Worm (Caenorhabditis elegans) whole organism, L3 larva: ENCODE data around the gene T22G5.1.

ENCODE experiments used
- R02D3.7 ChIP-seq: fragments of 150-350 bp; optimal IDR thresholded peaks from 2 replicates; lab custom pipeline; 2014; ENCODE audit warnings: missing biosample characterization, missing genetic modification characterization
- ZK546.5 ChIP-seq: sonication (generic microtip); optimal IDR thresholded peaks from 2 replicates; lab custom pipeline; 2017; ENCODE audit warnings: missing biosample characterization, missing genetic modification characterization
- aly-2 ChIP-seq: fragments of 150-350 bp; optimal IDR thresholded peaks from 2 replicates; lab custom pipeline; 2014; ENCODE audit warnings: missing biosample characterization, missing genetic modification characterization
- ama-1 ChIP-seq: fragments of 150-350 bp; optimal IDR thresholded peaks from 2 replicates; lab custom pipeline; 2018
- ceh-16 ChIP-seq: sonication (generic microtip); optimal IDR thresholded peaks from 2 replicates; lab custom pipeline; 2017; ENCODE audit warnings: missing biosample characterization, missing genetic modification characterization
- ceh-9 ChIP-seq: sonication (generic microtip); optimal IDR thresholded peaks from 2 replicates; lab custom pipeline; 2018; ENCODE audit warnings: missing biosample characterization, missing genetic modification characterization
- daf-12 ChIP-seq: fragments of 150-350 bp; optimal IDR thresholded peaks from 2 replicates; lab custom pipeline; 2014; ENCODE audit warnings: missing biosample characterization, missing genetic modification reagents, missing genetic modification characterization
- egl-5 ChIP-seq: fragments of 150-350 bp; optimal IDR thresholded peaks from 2 replicates; lab custom pipeline; 2017; ENCODE audit warnings: missing biosample characterization, missing genetic modification reagents, missing genetic modification characterization, inconsistent platforms
- elt-2 ChIP-seq: sonication (generic microtip); optimal IDR thresholded peaks from 2 replicates; lab custom pipeline; 2016; ENCODE audit warnings: missing genetic modification reagents, mild to moderate bottlenecking, missing genetic modification characterization, missing compliant biosample characterization
- eor-1 ChIP-seq, 2 experiments: fragments of 150-350 bp; optimal IDR thresholded peaks; 2 replicates each; lab custom pipeline; 2014 to 2018; ENCODE audit warnings: missing biosample characterization in 2 of 2, missing genetic modification characterization in 2 of 2
- fkh-10 ChIP-seq: sonication (generic microtip); optimal IDR thresholded peaks from 2 replicates; lab custom pipeline; 2017; ENCODE audit warnings: missing biosample characterization, missing genetic modification reagents, missing genetic modification characterization
- fos-1 ChIP-seq: fragments of 150-350 bp; optimal IDR thresholded peaks from 2 replicates; lab custom pipeline; 2014; ENCODE audit warnings: missing biosample characterization, missing genetic modification characterization
- hmg-11 ChIP-seq: sonication (generic microtip); optimal IDR thresholded peaks from 2 replicates; lab custom pipeline; 2016; ENCODE audit warnings: missing genetic modification characterization, missing compliant biosample characterization
- jun-1 ChIP-seq: fragments of 150-350 bp; optimal IDR thresholded peaks from 2 replicates; lab custom pipeline; 2014; ENCODE audit warnings: missing biosample characterization, missing genetic modification reagents, missing genetic modification characterization
- lin-15B ChIP-seq: fragments of 150-350 bp; optimal IDR thresholded peaks from 2 replicates; lab custom pipeline; 2014; ENCODE audit warnings: missing biosample characterization, missing genetic modification characterization
- mml-1 ChIP-seq: fragments of 150-350 bp; sonication (generic microtip); optimal IDR thresholded peaks from 3 replicates; lab custom pipeline; 2014; ENCODE audit warnings: missing biosample characterization, missing genetic modification characterization
- nfya-1 ChIP-seq: sonication (generic microtip); optimal IDR thresholded peaks from 2 replicates; lab custom pipeline; 2017; ENCODE audit warnings: missing genetic modification characterization, mild to moderate bottlenecking, missing compliant biosample characterization, antibody characterized with exemption, moderate library complexity; ENCODE audit not compliant: insufficient read depth
- nhr-11 ChIP-seq: fragments of 150-350 bp; optimal IDR thresholded peaks from 2 replicates; lab custom pipeline; 2014; ENCODE audit warnings: missing biosample characterization, missing genetic modification characterization
- nhr-12 ChIP-seq: fragments of 150-350 bp; optimal IDR thresholded peaks from 2 replicates; lab custom pipeline; 2014; ENCODE audit warnings: missing biosample characterization, missing genetic modification characterization
- nhr-23 ChIP-seq: fragments of 150-350 bp; optimal IDR thresholded peaks from 2 replicates; lab custom pipeline; 2014; ENCODE audit warnings: missing biosample characterization, missing genetic modification reagents, missing genetic modification characterization
- nhr-25 ChIP-seq: sonication (generic microtip); optimal IDR thresholded peaks from 2 replicates; lab custom pipeline; 2017; ENCODE audit warnings: missing biosample characterization, missing genetic modification characterization
- nhr-28 ChIP-seq: fragments of 150-350 bp; optimal IDR thresholded peaks from 2 replicates; lab custom pipeline; 2014; ENCODE audit warnings: missing biosample characterization, missing genetic modification characterization
- nhr-43 ChIP-seq: sonication (generic microtip); optimal IDR thresholded peaks from 2 replicates; lab custom pipeline; 2016; ENCODE audit warnings: mild to moderate bottlenecking, missing genetic modification characterization, missing compliant biosample characterization; ENCODE audit not compliant: poor library complexity, severe bottlenecking
- nhr-76 ChIP-seq: fragments of 150-350 bp; sonication (generic microtip); optimal IDR thresholded peaks from 5 replicates; lab custom pipeline; 2014; ENCODE audit warnings: missing biosample characterization, missing genetic modification characterization
- nhr-77 ChIP-seq: fragments of 150-350 bp; optimal IDR thresholded peaks from 2 replicates; lab custom pipeline; 2014; ENCODE audit warnings: missing biosample characterization, missing genetic modification characterization
- pha-4 ChIP-seq: fragments of 150-350 bp; optimal IDR thresholded peaks from 2 replicates; lab custom pipeline; 2014; ENCODE audit warnings: missing biosample characterization, missing genetic modification reagents, missing genetic modification characterization
- pqm-1 ChIP-seq: fragments of 150-350 bp; optimal IDR thresholded peaks from 2 replicates; lab custom pipeline; 2017; ENCODE audit warnings: missing biosample characterization, missing genetic modification characterization, inconsistent platforms
- skn-1 ChIP-seq: fragments of 150-350 bp; optimal IDR thresholded peaks from 2 replicates; lab custom pipeline; 2014; ENCODE audit warnings: missing biosample characterization, missing genetic modification characterization
- snpc-4 ChIP-seq: fragments of 150-350 bp; optimal IDR thresholded peaks from 2 replicates; lab custom pipeline; 2014; ENCODE audit warnings: missing biosample characterization, missing genetic modification characterization
- unc-39 ChIP-seq: sonication (generic microtip); optimal IDR thresholded peaks from 4 replicates; lab custom pipeline; 2017; ENCODE audit warnings: missing biosample characterization, missing genetic modification characterization
- unc-62 ChIP-seq: fragments of 150-350 bp; sonication (generic microtip); optimal IDR thresholded peaks from 4 replicates; lab custom pipeline; 2014; ENCODE audit warnings: missing biosample characterization, missing genetic modification reagents, missing genetic modification characterization
- zag-1 ChIP-seq: fragments of 150-350 bp; optimal IDR thresholded peaks from 2 replicates; lab custom pipeline; 2014; ENCODE audit warnings: missing biosample characterization, missing genetic modification characterization
- ztf-11 ChIP-seq: fragments of 150-350 bp; optimal IDR thresholded peaks from 2 replicates; lab custom pipeline; 2014; ENCODE audit warnings: missing biosample characterization, missing genetic modification characterization
- ztf-4 ChIP-seq: fragments of 150-350 bp; optimal IDR thresholded peaks from 2 replicates; lab custom pipeline; 2014; ENCODE audit warnings: missing biosample characterization, missing genetic modification characterization

Gene T22G5.1

ce11 chrV:13879241-13879640 is 2.6 kb downstream of the T22G5.1 start, which contains the start of gene lbp-7:
Gene lbp-7, plus strand, starts transcription at chrV:13879552.
- TF ChIP-seq jun-1 (tag; lab: Kevin White, UChicago) (peak; percentile 23), pqm-1 (tag; lab: Kevin White, UChicago) (peak; percentile 94), pha-4 (tag; lab: Kevin White, UChicago) (peak; percentile 41), nhr-25 (tag; lab: Kevin White, UChicago) (no peak), ama-1 (lab: Kevin White, UChicago) (no peak), nhr-77 (no peak), egl-5 (tag; lab: Kevin White, UChicago) (no peak), elt-2 (tag; lab: Kevin White, UChicago) (peak; percentile 93), lin-15B (tag; lab: Kevin White, UChicago) (no peak), snpc-4 (tag; lab: Kevin White, UChicago) (no peak), ceh-16 (tag; lab: Kevin White, UChicago) (no peak)

ce11 chrV:13880163-13880562 is 3.5 kb downstream of the T22G5.1 start:
- TF ChIP-seq nhr-25 (tag; lab: Kevin White, UChicago) (peak; percentile 19), aly-2 (tag; lab: Kevin White, UChicago) (no peak), zag-1 (tag; lab: Kevin White, UChicago) (no peak), nhr-76 (tag; lab: Kevin White, UChicago) (no peak), fos-1 (tag; lab: Kevin White, UChicago) (no peak), snpc-4 (tag; lab: Kevin White, UChicago) (peak; percentile 28), nhr-77 (no peak), ZK546.5 (tag; lab: Kevin White, UChicago) (no peak), pha-4 (tag; lab: Kevin White, UChicago) (peak; percentile 56), fkh-10 (GFP tag; lab: Kevin White, UChicago) (no peak), nhr-43 (tag; lab: Kevin White, UChicago) (peak; percentile 30), lin-15B (tag; lab: Kevin White, UChicago) (peak; percentile 63), nfya-1 (peak; percentile 20)
- TF ChIP-seq, all 47 proteins: peak for 6

- TF ChIP-seq nhr-76 (tag; lab: Kevin White, UChicago) (no peak), hmg-11 (tag; lab: Kevin White, UChicago) (no peak), ZK546.5 (tag; lab: Kevin White, UChicago) (no peak), R02D3.7 (tag; lab: Kevin White, UChicago) (no peak), ceh-9 (tag; lab: Kevin White, UChicago) (no peak), nhr-28 (tag; lab: Kevin White, UChicago) (no peak), egl-5 (tag; lab: Kevin White, UChicago) (no peak), nhr-11 (tag; lab: Kevin White, UChicago) (no peak)
Observed at ce11 chrV:13880607-13881006, 4.0 kb downstream of the T22G5.1 start, which contains the start of gene T22G5.3. Gene T22G5.3, plus strand, starts transcription at chrV:13880907.

ce11 chrV:13887358-13887757 is 10.7 kb downstream of the T22G5.1 start, which contains the start of gene srsx-19:
Gene srsx-19, plus strand, starts transcription at chrV:13887658.
- TF ChIP-seq ceh-16 (tag; lab: Kevin White, UChicago), result no peak
- TF ChIP-seq fos-1 (tag; lab: Kevin White, UChicago), result no peak
- no peak for TF ChIP-seq unc-39
- no peak for TF ChIP-seq nhr-43 (tag; lab: Kevin White, UChicago)
- no peak for TF ChIP-seq nfya-1
- no peak for TF ChIP-seq nhr-11 (tag; lab: Kevin White, UChicago)
- TF ChIP-seq mml-1 (tag; lab: Kevin White, UChicago), result no peak
- TF ChIP-seq nhr-12 (tag; lab: Kevin White, UChicago), result no peak
- TF ChIP-seq elt-2 (tag; lab: Kevin White, UChicago), result no peak
- no peak for TF ChIP-seq snpc-4 (tag; lab: Kevin White, UChicago)
- no peak for TF ChIP-seq ztf-4
- no peak for TF ChIP-seq ZK546.5 (tag; lab: Kevin White, UChicago)
- TF ChIP-seq daf-12 (tag; lab: Kevin White, UChicago), result no peak
- TF ChIP-seq unc-62 (GFP tag; lab: Kevin White, UChicago), result no peak
- TF ChIP-seq nhr-23 (tag; lab: Kevin White, UChicago), result no peak
- TF ChIP-seq jun-1 (tag; lab: Kevin White, UChicago), result no peak
- TF ChIP-seq nhr-76 (tag; lab: Kevin White, UChicago), result no peak
- no peak for TF ChIP-seq fkh-10 (GFP tag; lab: Kevin White, UChicago)

ce11 chrV:13889516-13889915 is 12.9 kb downstream of the T22G5.1 start, which contains the start of gene spp-12:
Gene spp-12, plus strand, starts transcription at chrV:13889816.
- TF ChIP-seq pha-4 (tag; lab: Kevin White, UChicago) (no peak), nhr-23 (tag; lab: Kevin White, UChicago) (no peak), skn-1 (tag; lab: Kevin White, UChicago) (no peak), ztf-11 (tag; lab: Kevin White, UChicago) (no peak), R02D3.7 (tag; lab: Kevin White, UChicago) (no peak), unc-62 (GFP tag; lab: Kevin White, UChicago) (no peak), nhr-25 (tag; lab: Kevin White, UChicago) (no peak), jun-1 (tag; lab: Kevin White, UChicago) (no peak), mml-1 (tag; lab: Kevin White, UChicago) (no peak), unc-39 (no peak), nhr-76 (tag; lab: Kevin White, UChicago) (no peak), eor-1 (tag; optimal IDR thresholded peaks at IDR 0.05; lab: Kevin White, UChicago) (no peak), ZK546.5 (tag; lab: Kevin White, UChicago) (no peak), nhr-28 (tag; lab: Kevin White, UChicago) (no peak)
